Worm (Caenorhabditis elegans) whole organism, L1 larva: ENCODE measurements around the gene M04C3.2.

ENCODE experiments used
- C16A3.4 ChIP-seq: fragments of 150-350 bp; optimal IDR thresholded peaks from 2 replicates; lab custom pipeline; 2014; ENCODE audit warnings: missing biosample characterization, missing genetic modification characterization
- Y116A8C.19 ChIP-seq: sonication (generic microtip); optimal IDR thresholded peaks from 2 replicates; lab custom pipeline; 2016; ENCODE audit warnings: missing compliant biosample characterization, missing genetic modification characterization, borderline replicate concordance
- aly-2 ChIP-seq: fragments of 150-350 bp; optimal IDR thresholded peaks from 2 replicates; lab custom pipeline; 2014; ENCODE audit warnings: missing biosample characterization, missing genetic modification characterization
- ama-1 ChIP-seq: fragments of 150-350 bp; optimal IDR thresholded peaks from 2 replicates; lab custom pipeline; 2014
- ceh-88 ChIP-seq: fragments of 200-800 bp; sonication (Bioruptor generic); IDR thresholded peaks from 2 replicates; pipeline ENCODE4 v1.3.6; 2022; ENCODE audit warnings: missing genetic modification characterization, missing compliant biosample characterization
- ces-1 ChIP-seq: fragments of 150-350 bp; optimal IDR thresholded peaks from 2 replicates; lab custom pipeline; 2014; ENCODE audit warnings: missing biosample characterization, missing genetic modification reagents, missing genetic modification characterization
- dpl-1 ChIP-seq, 3 experiments: fragments of 150-350 bp in 2 of 3; sonication (generic microtip) in 1 of 3; optimal IDR thresholded peaks; 2 replicates each; lab custom pipeline; 2014 to 2017; ENCODE audit warnings: missing biosample characterization in 3 of 3, missing genetic modification characterization in 3 of 3, missing genetic modification reagents in 3 of 3
- dsc-1 ChIP-seq: sonication (generic microtip); optimal IDR thresholded peaks from 2 replicates; lab custom pipeline; 2016; ENCODE audit warnings: mild to moderate bottlenecking, missing genetic modification characterization, missing compliant biosample characterization
- efl-1 ChIP-seq, 4 experiments: fragments of 150-350 bp; optimal IDR thresholded peaks in 3 of 4; peaks in 1 of 4; 1 replicate in 1 of 4; 2 replicates in 3 of 4; lab custom pipeline; 2014; ENCODE audit warnings: missing biosample characterization in 2 of 4, missing genetic modification characterization in 2 of 4, missing genetic modification reagents in 2 of 4
- egl-13 ChIP-seq: sonication (generic microtip); optimal IDR thresholded peaks from 2 replicates; lab custom pipeline; 2016; ENCODE audit warnings: missing genotype, missing genetic modification reagents, missing genetic modification characterization, missing compliant biosample characterization
- fkh-10 ChIP-seq: sonication (generic microtip); optimal IDR thresholded peaks from 2 replicates; lab custom pipeline; 2017; ENCODE audit warnings: missing biosample characterization, missing genetic modification reagents, missing genetic modification characterization
- fkh-8 ChIP-seq: sonication (generic microtip); optimal IDR thresholded peaks from 2 replicates; lab custom pipeline; 2016; ENCODE audit warnings: mild to moderate bottlenecking, missing genetic modification characterization, missing compliant biosample characterization
- grh-1 ChIP-seq: fragments of 200-800 bp; sonication (Bioruptor generic); IDR thresholded peaks from 2 replicates; pipeline ENCODE4 v1.3.6; 2022; ENCODE audit warnings: missing genetic modification reagents, missing genetic modification characterization, missing compliant biosample characterization
- hlh-17 ChIP-seq: fragments of 200-800 bp; sonication (Bioruptor generic); optimal IDR thresholded peaks from 2 replicates; lab custom pipeline; 2018; ENCODE audit warnings: missing genetic modification characterization, mild to moderate bottlenecking, missing compliant biosample characterization, moderate library complexity, borderline replicate concordance
- lin-13 ChIP-seq: fragments of 150-350 bp; optimal IDR thresholded peaks from 2 replicates; lab custom pipeline; 2014; ENCODE audit warnings: missing biosample characterization, missing genetic modification reagents, missing genetic modification characterization
- lin-15B ChIP-seq: fragments of 150-350 bp; sonication (generic microtip); optimal IDR thresholded peaks from 3 replicates; lab custom pipeline; 2014; ENCODE audit warnings: missing biosample characterization, missing genetic modification characterization
- lir-3 ChIP-seq: sonication (generic microtip); optimal IDR thresholded peaks from 2 replicates; lab custom pipeline; 2016; ENCODE audit warnings: mild to moderate bottlenecking, missing genetic modification characterization, moderate library complexity, missing compliant biosample characterization; ENCODE audit not compliant: poor library complexity
- mdl-1 ChIP-seq, 2 experiments: fragments of 150-350 bp; optimal IDR thresholded peaks; 2 replicates each; lab custom pipeline; 2014 to 2017; ENCODE audit warnings: missing biosample characterization in 2 of 2, missing genetic modification characterization in 2 of 2, inconsistent platforms in 1 of 2
- nhr-19 ChIP-seq: fragments of 200-800 bp; sonication (Bioruptor generic); conservative IDR thresholded peaks from 2 replicates; pipeline ENCODE4 v1.3.6; 2022; ENCODE audit warnings: missing genetic modification characterization, missing compliant biosample characterization
- nhr-237 ChIP-seq: fragments of 150-350 bp; optimal IDR thresholded peaks from 2 replicates; lab custom pipeline; 2014; ENCODE audit warnings: missing biosample characterization, missing genetic modification characterization
- nhr-28 ChIP-seq: fragments of 150-350 bp; optimal IDR thresholded peaks from 2 replicates; lab custom pipeline; 2014; ENCODE audit warnings: missing biosample characterization, missing genetic modification characterization
- nhr-71 ChIP-seq: sonication (generic microtip); optimal IDR thresholded peaks from 2 replicates; lab custom pipeline; 2016; ENCODE audit warnings: mild to moderate bottlenecking, missing genetic modification characterization, moderate library complexity, missing compliant biosample characterization
- nhr-84 ChIP-seq: sonication (generic microtip); optimal IDR thresholded peaks from 2 replicates; lab custom pipeline; 2017; ENCODE audit warnings: missing biosample characterization, missing genetic modification characterization
- nhr-85 ChIP-seq: sonication (generic microtip); peaks from one replicate; lab custom pipeline; 2016; ENCODE audit warnings: missing genetic modification characterization, inconsistent platforms, missing compliant biosample characterization
- nhr-90 ChIP-seq: sonication (generic microtip); optimal IDR thresholded peaks from 2 replicates; lab custom pipeline; 2016; ENCODE audit warnings: mild to moderate bottlenecking, missing genetic modification characterization, missing compliant biosample characterization; ENCODE audit not compliant: poor library complexity
- pax-3 ChIP-seq: fragments of 200-800 bp; sonication (Bioruptor generic); optimal IDR thresholded peaks from 2 replicates; lab custom pipeline; 2018; ENCODE audit warnings: mild to moderate bottlenecking, missing genetic modification characterization, moderate library complexity, missing compliant biosample characterization
- skn-1 ChIP-seq: fragments of 150-350 bp; optimal IDR thresholded peaks from 2 replicates; lab custom pipeline; 2014; ENCODE audit warnings: missing biosample characterization, missing genetic modification characterization
- snpc-4 ChIP-seq: fragments of 150-350 bp; optimal IDR thresholded peaks from 2 replicates; lab custom pipeline; 2014; ENCODE audit warnings: missing biosample characterization, missing genetic modification characterization
- swsn-7 ChIP-seq: sonication (generic microtip); optimal IDR thresholded peaks from 2 replicates; lab custom pipeline; 2016; ENCODE audit warnings: missing genetic modification characterization, missing compliant biosample characterization
- tlp-1 ChIP-seq: fragments of 150-350 bp; optimal IDR thresholded peaks from 2 replicates; lab custom pipeline; 2014; ENCODE audit warnings: missing biosample characterization, missing genetic modification characterization
- unc-62 ChIP-seq: fragments of 150-350 bp; optimal IDR thresholded peaks from 2 replicates; lab custom pipeline; 2014; ENCODE audit warnings: missing biosample characterization, missing genetic modification reagents, missing genetic modification characterization
- vab-15 ChIP-seq: sonication (generic microtip); optimal IDR thresholded peaks from 2 replicates; lab custom pipeline; 2017; ENCODE audit warnings: missing genotype, mild to moderate bottlenecking, missing genetic modification characterization, missing compliant biosample characterization
- xbp-1 ChIP-seq: sonication (generic microtip); optimal IDR thresholded peaks from 2 replicates; lab custom pipeline; 2016; ENCODE audit warnings: missing genetic modification characterization, missing compliant biosample characterization

The M04C3.2 gene

DNA sequence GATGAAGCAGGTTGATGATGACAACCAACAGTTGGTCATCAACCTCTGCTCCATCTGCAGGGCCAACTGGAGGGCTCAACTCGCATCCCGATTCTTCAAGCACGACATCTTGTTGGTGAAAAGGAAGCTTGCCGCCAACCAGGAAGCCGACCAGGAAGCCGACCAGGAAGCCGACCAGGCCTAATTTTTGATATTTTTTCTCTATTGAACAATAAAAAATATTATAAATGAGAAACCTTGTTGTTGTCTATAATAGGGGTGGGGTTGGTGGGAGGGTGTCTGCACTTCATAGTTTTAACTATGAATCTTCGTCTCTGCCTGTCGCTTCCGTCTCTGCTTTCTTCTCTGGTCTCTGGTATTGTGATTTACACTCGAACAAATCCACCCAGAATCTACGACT is 37.0 kb upstream of the M04C3.2 start, which contains the start of gene Y43F8B.18:
Y43F8B.18 (plus strand) TSS at position 301 of the 400 bp plus-strand sequence.
- TF ChIP-seq lin-13 (GFP tag; lab: Kevin White, UChicago) = no peak
- TF ChIP-seq ces-1 = no peak
- no peak for TF ChIP-seq xbp-1 (tag; lab: Kevin White, UChicago)
- TF ChIP-seq Y116A8C.19 (tag; lab: Kevin White, UChicago) = no peak
- no peak for TF ChIP-seq mdl-1 (tag; optimal IDR thresholded peaks at IDR 0.05; lab: Kevin White, UChicago)
- no peak for TF ChIP-seq unc-62 (GFP tag; lab: Kevin White, UChicago)
- no peak for TF ChIP-seq C16A3.4
- no peak for TF ChIP-seq hlh-17 (GFP tag; lab: Kevin White, UChicago)
- no peak for TF ChIP-seq dsc-1 (tag; lab: Kevin White, UChicago)

ce11 chrV:19485261-19485660 is 36.6 kb upstream of the M04C3.2 start, which contains the start of gene Y43F8B.28:
Gene Y43F8B.28 (plus strand): TSS chrV:19485319.
- TF ChIP-seq snpc-4 (tag; lab: Kevin White, UChicago) = no peak
- no peak for TF ChIP-seq fkh-10 (GFP tag; lab: Kevin White, UChicago)
- TF ChIP-seq mdl-1 (tag; optimal IDR thresholded peaks at IDR 0.05; lab: Kevin White, UChicago) = no peak
- no peak for TF ChIP-seq nhr-84 (tag; lab: Kevin White, UChicago)
- TF ChIP-seq ama-1 (lab: Kevin White, UChicago) = no peak
- TF ChIP-seq pax-3 = no peak
- no peak for TF ChIP-seq nhr-85 (tag; lab: Kevin White, UChicago)
- no peak for TF ChIP-seq aly-2 (tag; lab: Kevin White, UChicago)
- TF ChIP-seq egl-13 = no peak
- TF ChIP-seq skn-1 = no peak
- no peak for TF ChIP-seq swsn-7 (tag; lab: Kevin White, UChicago)
- TF ChIP-seq nhr-19 (GFP tag; lab: Robert Waterston, UW) = no peak
- TF ChIP-seq lir-3 = no peak
- TF ChIP-seq xbp-1 (tag; lab: Kevin White, UChicago) = no peak
- no peak for TF ChIP-seq hlh-17 (GFP tag; lab: Kevin White, UChicago)
- no peak for TF ChIP-seq nhr-28
- TF ChIP-seq lin-15B = no peak
- TF ChIP-seq, all 84 proteins: peak for 0

DNA sequence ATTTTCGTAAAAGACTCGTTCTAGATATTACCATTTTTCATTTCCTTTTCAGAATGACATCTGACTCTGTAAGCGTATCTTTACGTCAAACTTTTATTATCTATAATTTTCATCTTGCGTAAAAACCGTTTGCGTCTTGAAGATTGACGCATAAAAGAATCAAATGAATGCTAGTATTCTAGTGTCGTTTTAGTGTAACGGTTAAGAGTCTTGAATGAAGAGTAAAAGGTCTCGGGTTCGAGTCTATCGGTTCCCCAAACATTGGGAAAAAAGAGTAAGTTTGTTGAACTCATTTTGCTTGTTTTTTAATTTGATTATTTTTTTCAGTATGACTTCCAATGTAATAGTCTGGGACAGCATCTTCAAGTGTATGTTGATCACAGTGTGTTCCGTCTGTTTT is 35.8 kb upstream of the M04C3.2 start, which contains the start of gene Y43F8B.17:
Y43F8B.17 (plus strand) TSS at position 215 of the 400 bp plus-strand sequence.
- TF ChIP-seq nhr-237 (tag; lab: Kevin White, UChicago) (no peak), dsc-1 (tag; lab: Kevin White, UChicago) (no peak), nhr-71 (tag; lab: Kevin White, UChicago) (no peak), vab-15 (tag; lab: Kevin White, UChicago) (no peak), pax-3 (no peak), mdl-1 (tag; optimal IDR thresholded peaks at IDR 0.05; lab: Kevin White, UChicago) (no peak), nhr-85 (tag; lab: Kevin White, UChicago) (peak; percentile 58)
- TF ChIP-seq, all 84 proteins: peak for 1

DNA sequence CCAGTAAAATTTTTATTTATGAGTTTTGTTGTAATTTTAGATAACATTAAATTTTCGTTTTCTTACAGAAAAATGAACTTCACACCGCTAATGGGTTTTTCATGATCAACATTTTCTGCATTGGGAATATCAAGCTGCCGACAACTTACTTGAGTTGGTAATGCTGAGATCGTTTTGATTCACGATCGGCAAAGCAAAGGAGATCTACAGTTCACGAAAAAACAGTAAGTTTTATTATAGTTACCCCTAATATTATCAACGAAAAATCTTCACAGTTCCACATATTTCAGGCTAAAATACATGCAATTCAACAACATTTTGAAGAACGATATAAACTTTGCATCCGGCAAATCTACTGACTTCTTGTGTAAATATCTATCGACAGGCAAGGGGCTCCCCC is 33.8 kb upstream of the M04C3.2 start, which contains the start of gene Y43F8B.22:
Y43F8B.22 (plus strand) TSS at position 301 of the 400 bp plus-strand sequence.
- TF ChIP-seq ceh-88 (GFP tag; lab: Robert Waterston, UW) = no peak
- no peak for TF ChIP-seq fkh-10 (GFP tag; lab: Kevin White, UChicago)
- no peak for TF ChIP-seq fkh-8 (tag; lab: Kevin White, UChicago)
- TF ChIP-seq nhr-71 (tag; lab: Kevin White, UChicago) = no peak
- no peak for TF ChIP-seq dsc-1 (tag; lab: Kevin White, UChicago)
- TF ChIP-seq lin-13 (GFP tag; lab: Kevin White, UChicago) = no peak
- TF ChIP-seq nhr-90 = no peak
- no peak for TF ChIP-seq grh-1 (GFP tag; lab: Robert Waterston, UW)

- TF ChIP-seq nhr-85 (tag; lab: Kevin White, UChicago) (peak; percentile 54), nhr-71 (tag; lab: Kevin White, UChicago) (no peak)
Observed at ce11 chrV:19477852-19478251, 29.1 kb upstream of the M04C3.2 start, which contains the start of gene Y43F8B.9. Gene Y43F8B.9 (plus strand): TSS chrV:19478152.

- TF ChIP-seq efl-1 (optimal IDR thresholded peaks at IDR 0.05; lab: Kevin White, UChicago) (peak; percentile 25 to 39), efl-1 (GFP tag; optimal IDR thresholded peaks at IDR 0.05 in 1 of 2; lab: Kevin White, UChicago) (peak; percentile 51 to 85), tlp-1 (tag; lab: Kevin White, UChicago) (no peak), dpl-1 (GFP tag; optimal IDR thresholded peaks at IDR 0.05; lab: Kevin White, UChicago) (peak in 2 of 3 experiments; percentile 5 to 24)
Observed at ce11 chrV:19477302-19477701, 28.6 kb upstream of the M04C3.2 start.
